Worm (Caenorhabditis elegans): Measurements from ENCODE around the gene K11D12.12.

The K11D12.12 gene

DNA sequence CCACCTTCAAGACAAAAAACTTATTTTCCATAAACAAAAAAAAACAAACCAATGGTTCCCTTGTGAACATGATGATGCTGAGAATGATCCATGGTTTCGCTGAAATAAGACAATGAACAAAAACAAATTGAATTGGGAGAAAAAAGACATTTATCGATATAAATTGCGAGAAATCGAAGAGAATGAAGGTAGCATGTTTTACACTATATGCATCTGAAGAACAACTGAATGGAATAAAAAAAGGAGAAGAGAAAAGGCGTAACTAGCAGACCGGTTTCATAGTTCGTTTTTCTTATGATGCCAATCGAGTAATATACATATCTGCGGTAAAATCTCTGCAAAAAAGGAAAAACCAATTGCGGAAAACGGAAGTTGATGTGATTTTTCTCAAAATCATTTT, 17.4 kb downstream of the K11D12.12 start, which contains the start of gene Y58A7A.1:
Gene Y58A7A.1 (minus strand): TSS at position 101 of the 400 bp plus-strand sequence.
- TF ChIP-seq tra-1 (GFP tag; IDR thresholded peaks at IDR 0.05): no peak
- no peak for TF ChIP-seq sdz-12 (GFP tag; optimal IDR thresholded peaks at IDR 0.05)
- TF ChIP-seq lim-7 (GFP tag; IDR thresholded peaks at IDR 0.05): no peak
- no peak for TF ChIP-seq nhr-48 (tag; optimal IDR thresholded peaks at IDR 0.05)
- TF ChIP-seq madf-9 (GFP tag; conservative IDR thresholded peaks at IDR 0.05): no peak
- TF ChIP-seq lir-3 (tag; optimal IDR thresholded peaks at IDR 0.05): no peak
- no peak for TF ChIP-seq zag-1 (tag; optimal IDR thresholded peaks at IDR 0.05)

- TF ChIP-seq nhr-111 (GFP tag; optimal IDR thresholded peaks at IDR 0.05) (no peak), dmd-8 (GFP tag; IDR thresholded peaks at IDR 0.05) (no peak)
These were observed 20.0 kb downstream of the K11D12.12 start, which contains the start of gene Y58A7A.2 for ce11 chrV:5072082-5072481. Gene Y58A7A.2 (minus strand): TSS chrV:5072182.

ce11 chrV:5080853-5081338, 28.8 kb downstream of the K11D12.12 start, which contains the start of gene Y58A7A.3:
Gene Y58A7A.3 (minus strand): TSS chrV:5080903.
- TF ChIP-seq F26F4.8 (GFP tag; conservative IDR thresholded peaks at IDR 0.05) (no peak), hmg-1.1 (GFP tag; IDR thresholded peaks at IDR 0.05) (no peak), hlh-30 (tag; optimal IDR thresholded peaks at IDR 0.05; ENCODE audit: insufficient read depth) (peak; percentile 48), nhr-6 (tag; optimal IDR thresholded peaks at IDR 0.05) (peak; percentile 19), F49E8.2 (tag; optimal IDR thresholded peaks at IDR 0.05; ENCODE audit: borderline replicate concordance) (no peak), nhr-102 (tag; optimal IDR thresholded peaks at IDR 0.05) (peak; percentile 31), hlh-11 (tag; optimal IDR thresholded peaks at IDR 0.05) (peak; percentile 56), daf-8 (GFP tag; IDR thresholded peaks at IDR 0.05) (no peak), nhr-41 (GFP tag; IDR thresholded peaks at IDR 0.05) (no peak), aly-2 (tag; optimal IDR thresholded peaks at IDR 0.05) (no peak), aha-1 (tag) (peak; percentile 66), mes-2 (tag; optimal IDR thresholded peaks at IDR 0.05; ENCODE audit: poor library complexity, severe bottlenecking) (peak; percentile 54), Y75B8A.6 (GFP tag; IDR thresholded peaks at IDR 0.05) (no peak), ztf-7 (tag; optimal IDR thresholded peaks at IDR 0.05) (peak; percentile 98), T20F7.1 (GFP tag; optimal IDR thresholded peaks at IDR 0.05) (peak; percentile 61), D1046.2 (GFP tag; IDR thresholded peaks at IDR 0.05) (no peak), skn-1 (tag; optimal IDR thresholded peaks at IDR 0.05) (no peak), hif-1 (tag; optimal IDR thresholded peaks at IDR 0.05) (peak in 1 of 2 experiments; percentile 54), zip-2 (tag; optimal IDR thresholded peaks at IDR 0.05) (peak; percentile 100), mxl-3 (GFP tag; optimal IDR thresholded peaks at IDR 0.05) (peak; percentile 32), ZK546.5 (tag; optimal IDR thresholded peaks at IDR 0.05) (no peak), set-16 (GFP tag; IDR thresholded peaks at IDR 0.05) (no peak), pqm-1 (tag; optimal IDR thresholded peaks at IDR 0.05) (peak; percentile 43), dpl-1 (GFP tag; optimal IDR thresholded peaks at IDR 0.05) (peak; percentile 20), nhr-77 (tag; optimal IDR thresholded peaks at IDR 0.05) (peak; percentile 30), ceh-28 (tag; optimal IDR thresholded peaks at IDR 0.05) (no peak), mep-1 (tag; optimal IDR thresholded peaks at IDR 0.05) (peak; percentile 43), daf-16 (GFP tag; optimal IDR thresholded peaks at IDR 0.05) (no peak), daf-16 (tag; optimal IDR thresholded peaks at IDR 0.05) (peak; percentile 64), zfp-3 (GFP tag; conservative IDR thresholded peaks at IDR 0.05) (no peak), mdl-1 (tag; optimal IDR thresholded peaks at IDR 0.05) (peak in 1 of 2 experiments; percentile 67), daf-19 (GFP tag; conservative IDR thresholded peaks at IDR 0.05) (no peak), ZK337.2 (GFP tag; IDR thresholded peaks at IDR 0.05) (no peak), dmd-6 (GFP tag; IDR thresholded peaks at IDR 0.05) (peak; percentile 37; the same call in 1 of the 2 replicates), nhr-28 (tag; optimal IDR thresholded peaks at IDR 0.05) (peak; percentile 93), nhr-25 (tag; optimal IDR thresholded peaks at IDR 0.05; ENCODE audit: borderline replicate concordance, insufficient read depth) (no peak), arid-1 (GFP tag; conservative IDR thresholded peaks at IDR 0.05) (no peak), lsy-2 (tag; optimal IDR thresholded peaks at IDR 0.05) (peak in 1 of 2 experiments; percentile 68), snpc-4 (tag; optimal IDR thresholded peaks at IDR 0.05) (no peak)
